Worm (Caenorhabditis elegans): ENCODE measurements around the gene set-3.

ce11 chrIII:9669546-9669945 lies 24.8 kb downstream of the set-3 start:
- TF ChIP-seq flt-1 (GFP tag; IDR thresholded peaks at IDR 0.05), result no peak
- no peak for TF ChIP-seq ama-1 (optimal IDR thresholded peaks at IDR 0.05)
- no peak for TF ChIP-seq hmbx-1 (tag; optimal IDR thresholded peaks at IDR 0.05)
- no peak for TF ChIP-seq ceh-13 (GFP tag; optimal IDR thresholded peaks at IDR 0.05)
- no peak for TF ChIP-seq scrt-1 (GFP tag; IDR thresholded peaks at IDR 0.05)
- TF ChIP-seq F13C5.2 (tag; optimal IDR thresholded peaks at IDR 0.05), result no peak
- TF ChIP-seq sea-1 (GFP tag; conservative IDR thresholded peaks at IDR 0.05), result no peak
- TF ChIP-seq tbx-37 (GFP tag; conservative IDR thresholded peaks at IDR 0.05), result no peak
- TF ChIP-seq hnd-1 (tag; optimal IDR thresholded peaks at IDR 0.05), result no peak
- TF ChIP-seq tra-4 (tag; optimal IDR thresholded peaks at IDR 0.05), result no peak
- TF ChIP-seq ceh-36 (tag; optimal IDR thresholded peaks at IDR 0.05), result no peak
- no peak for TF ChIP-seq ets-7 (tag; optimal IDR thresholded peaks at IDR 0.05)
- TF ChIP-seq tbx-11 (GFP tag; IDR thresholded peaks at IDR 0.05), result no peak
- TF ChIP-seq pes-1 (GFP tag; IDR thresholded peaks at IDR 0.05), result no peak

Data from whole organism, early embryonic.